Fruit fly (Drosophila melanogaster) whole organism, wandering third instar larva: ENCODE results near the gene CG31100.

ENCODE experiments used
- Abd-B ChIP-seq: fragments of >200 bp; optimal IDR thresholded peaks from 2 replicates; lab custom pipeline; 2017; ENCODE audit warnings: missing biosample characterization, missing genetic modification characterization
- CG32264 ChIP-seq: fragments of 200-800 bp; sonication (Bioruptor generic); optimal IDR thresholded peaks from 2 replicates; lab custom pipeline; 2016; ENCODE audit warnings: missing biosample characterization, missing genetic modification characterization
- CG9705 ChIP-seq: fragments of 200-800 bp; sonication (Bioruptor generic); optimal IDR thresholded peaks from 2 replicates; lab custom pipeline; 2018; ENCODE audit warnings: missing biosample characterization, mild to moderate bottlenecking, missing genetic modification characterization
- CrebA ChIP-seq: fragments of 200-800 bp; sonication (Bioruptor generic); optimal IDR thresholded peaks from 2 replicates; lab custom pipeline; 2016; ENCODE audit warnings: missing biosample characterization, mild to moderate bottlenecking, missing genetic modification characterization, borderline replicate concordance
- Dfd ChIP-seq: fragments of >200 bp; optimal IDR thresholded peaks from 2 replicates; lab custom pipeline; 2017; ENCODE audit warnings: missing biosample characterization, missing genetic modification characterization
- Dif ChIP-seq: fragments of 200-275, 200-300 bp; sonication (Bioruptor generic); optimal IDR thresholded peaks from 2 replicates; lab custom pipeline; 2018; ENCODE audit warnings: missing biosample characterization, missing genetic modification characterization; ENCODE audit not compliant: partially characterized antibody
- GATAd ChIP-seq: sonication (Bioruptor generic); optimal IDR thresholded peaks from 2 replicates; lab custom pipeline; 2016; ENCODE audit warnings: missing biosample characterization, missing genetic modification characterization
- HLH106 ChIP-seq: fragments of 200-800 bp; optimal IDR thresholded peaks from 3 replicates; lab custom pipeline; 2019; ENCODE audit warnings: missing biosample characterization, mild to moderate bottlenecking, missing genetic modification characterization, moderate library complexity
- Hnf4 ChIP-seq: fragments of 200-800 bp; sonication (Bioruptor generic); optimal IDR thresholded peaks from 2 replicates; lab custom pipeline; 2016; ENCODE audit warnings: missing biosample characterization, mild to moderate bottlenecking, missing genetic modification characterization
- Hr78 ChIP-seq: fragments of >200 bp; optimal IDR thresholded peaks from 2 replicates; lab custom pipeline; 2017; ENCODE audit warnings: missing biosample characterization, missing genetic modification characterization
- Hr83 ChIP-seq: fragments of 200-300 bp; sonication (Bioruptor generic); optimal IDR thresholded peaks from 2 replicates; lab custom pipeline; 2016; ENCODE audit warnings: missing biosample characterization, mild to moderate bottlenecking, missing genetic modification characterization, moderate library complexity; ENCODE audit not compliant: poor library complexity, severe bottlenecking
- Jra ChIP-seq: sonication (Bioruptor generic); optimal IDR thresholded peaks from 2 replicates; lab custom pipeline; 2016; ENCODE audit warnings: missing biosample characterization, missing genetic modification characterization
- Mio ChIP-seq: sonication (Bioruptor generic); optimal IDR thresholded peaks from 2 replicates; lab custom pipeline; 2016; ENCODE audit warnings: missing biosample characterization, missing genetic modification characterization
- Myc ChIP-seq: fragments of >200 bp; optimal IDR thresholded peaks from 2 replicates; lab custom pipeline; 2017
- N ChIP-seq: fragments of >200 bp; optimal IDR thresholded peaks from 2 replicates; lab custom pipeline; 2018; ENCODE audit warnings: missing biosample characterization, missing external identifiers, missing genetic modification characterization
- OdsH ChIP-seq: fragments of 200-800 bp; sonication (Bioruptor generic); optimal IDR thresholded peaks from 2 replicates; lab custom pipeline; 2016; ENCODE audit warnings: missing biosample characterization, mild to moderate bottlenecking, missing genetic modification characterization
- Rel ChIP-seq, 2 experiments: fragments of 200-800 bp; sonication (Bioruptor generic) in 1 of 2; optimal IDR thresholded peaks; 2 replicates in 1 of 2; 3 replicates in 1 of 2; lab custom pipeline; 2016 to 2019; ENCODE audit warnings: mild to moderate bottlenecking in 2 of 2, missing biosample characterization in 2 of 2, missing genetic modification characterization in 2 of 2, moderate library complexity in 1 of 2
- Sp1 ChIP-seq: fragments of 200-800 bp; sonication (Bioruptor generic); optimal IDR thresholded peaks from 3 replicates; lab custom pipeline; 2019; ENCODE audit warnings: missing biosample characterization, mild to moderate bottlenecking, missing genetic modification characterization, moderate library complexity
- Vsx2 ChIP-seq: fragments of 200-300, 225-300 bp; sonication (Bioruptor generic); optimal IDR thresholded peaks from 2 replicates; lab custom pipeline; 2018; ENCODE audit warnings: missing biosample characterization, missing genetic modification characterization; ENCODE audit not compliant: partially characterized antibody
- br ChIP-seq: fragments of 200-800 bp; sonication (Bioruptor generic); optimal IDR thresholded peaks from 2 replicates; lab custom pipeline; 2016; ENCODE audit warnings: missing biosample characterization, missing genetic modification characterization
- brk ChIP-seq: fragments of 200-800 bp; sonication (Bioruptor generic); optimal IDR thresholded peaks from 2 replicates; lab custom pipeline; 2016; ENCODE audit warnings: missing biosample characterization, mild to moderate bottlenecking, missing genetic modification characterization
- dl ChIP-seq, 2 experiments: fragments of 175-275, 200-275 bp in 1 of 2; fragments of 200-275 bp in 1 of 2; sonication (Bioruptor generic); optimal IDR thresholded peaks; lab custom pipeline; 2018; ENCODE audit warnings: mild to moderate bottlenecking in 2 of 2, missing biosample characterization in 2 of 2, missing genetic modification characterization in 2 of 2, moderate library complexity in 2 of 2; ENCODE audit not compliant: partially characterized antibody in 2 of 2, insufficient read depth in 1 of 2
- dmrt93B ChIP-seq: fragments of 200-800 bp; sonication (Bioruptor generic); optimal IDR thresholded peaks from 2 replicates; lab custom pipeline; 2018; ENCODE audit warnings: missing biosample characterization, mild to moderate bottlenecking, missing genetic modification characterization
- dsf ChIP-seq: sonication (Bioruptor generic); optimal IDR thresholded peaks from 2 replicates; lab custom pipeline; 2016; ENCODE audit warnings: missing biosample characterization, missing genetic modification characterization, borderline replicate concordance
- ey ChIP-seq: fragments of 200-800 bp; sonication (Bioruptor generic); optimal IDR thresholded peaks from 2 replicates; lab custom pipeline; 2016; ENCODE audit warnings: missing biosample characterization, missing genetic modification characterization
- foxo ChIP-seq, 2 experiments: fragments of 200-800 bp; sonication (Bioruptor generic); optimal IDR thresholded peaks; 2 replicates in 1 of 2; 3 replicates in 1 of 2; lab custom pipeline; 2016 to 2017; ENCODE audit warnings: missing biosample characterization in 2 of 2, missing genetic modification characterization in 2 of 2
- fru ChIP-seq: fragments of 200-800 bp; sonication (Bioruptor generic); optimal IDR thresholded peaks from 3 replicates; lab custom pipeline; 2016; ENCODE audit warnings: missing biosample characterization, mild to moderate bottlenecking, missing genetic modification characterization
- h ChIP-seq: fragments of 200-800 bp; sonication (Bioruptor generic); optimal IDR thresholded peaks from 3 replicates; lab custom pipeline; 2016; ENCODE audit warnings: missing biosample characterization, mild to moderate bottlenecking, missing genetic modification characterization
- jim ChIP-seq: fragments of 175-275, 200-325 bp; sonication (Bioruptor generic); optimal IDR thresholded peaks from 2 replicates; lab custom pipeline; 2016; ENCODE audit warnings: missing biosample characterization, mild to moderate bottlenecking, missing genetic modification characterization
- lola ChIP-seq: fragments of >200 bp; optimal IDR thresholded peaks from 2 replicates; lab custom pipeline; 2017; ENCODE audit warnings: missing biosample characterization, missing genetic modification characterization
- pan ChIP-seq: fragments of >200 bp; optimal IDR thresholded peaks from 2 replicates; lab custom pipeline; 2017
- psq ChIP-seq: fragments of 200-800 bp; sonication (Bioruptor generic); optimal IDR thresholded peaks from 3 replicates; lab custom pipeline; 2017; ENCODE audit warnings: missing biosample characterization, mild to moderate bottlenecking, missing genetic modification characterization, moderate library complexity
- rgr ChIP-seq: fragments of 200-800 bp; sonication (Bioruptor generic); optimal IDR thresholded peaks from 3 replicates; lab custom pipeline; 2016; ENCODE audit warnings: missing biosample characterization, mild to moderate bottlenecking, missing genetic modification characterization
- sage ChIP-seq: fragments of 200-800 bp; sonication (Bioruptor generic); optimal IDR thresholded peaks from 2 replicates; lab custom pipeline; 2016; ENCODE audit warnings: missing biosample characterization, mild to moderate bottlenecking, missing genetic modification characterization
- sv ChIP-seq: fragments of 200-800 bp; sonication (Bioruptor generic); optimal IDR thresholded peaks from 3 replicates; lab custom pipeline; 2016; ENCODE audit warnings: missing biosample characterization, missing genetic modification characterization
- tai ChIP-seq: sonication (Bioruptor generic); optimal IDR thresholded peaks from 2 replicates; lab custom pipeline; 2016; ENCODE audit warnings: missing biosample characterization, missing genetic modification characterization
- usp ChIP-seq: fragments of >200 bp; optimal IDR thresholded peaks from 2 replicates; lab custom pipeline; 2017; ENCODE audit warnings: missing biosample characterization, missing genetic modification characterization
- woc ChIP-seq: sonication (Bioruptor generic); optimal IDR thresholded peaks from 2 replicates; lab custom pipeline; 2016; ENCODE audit warnings: missing biosample characterization, mild to moderate bottlenecking, missing genetic modification characterization

CG31100 gene

dm6 chr3R:8979850-8980775, 23.3 kb downstream of the CG31100 start:
- TF ChIP-seq sage (GFP tag; lab: Kevin White, UChicago) (no peak), dl (GFP tag; optimal IDR thresholded peaks at IDR 0.05; lab: Kevin White, UChicago; ENCODE audit: insufficient read depth in 1 of 2, partially characterized antibody in 2 of 2) (no peak), brk (peak; percentile 13), CG32264 (no peak), Dif (GFP tag; lab: Kevin White, UChicago) (no peak), br (GFP tag; lab: Kevin White, UChicago) (no peak), foxo (GFP tag; optimal IDR thresholded peaks at IDR 0.05; lab: Kevin White, UChicago) (peak in 1 of 2 experiments; percentile 7), fru (GFP tag; lab: Kevin White, UChicago) (peak; percentile 23), pan (lab: Kevin White, UChicago) (no peak), GATAd (GFP tag; lab: Kevin White, UChicago) (no peak), h (GFP tag; lab: Kevin White, UChicago) (peak; percentile 13)

- TF ChIP-seq sage (GFP tag; lab: Kevin White, UChicago) (peak; percentile 52), Vsx2 (no peak), psq (GFP tag; lab: Kevin White, UChicago) (peak; percentile 64), rgr (GFP tag; lab: Kevin White, UChicago) (peak; percentile 65), brk (peak; percentile 57), CrebA (no peak), usp (GFP tag; lab: Kevin White, UChicago) (no peak), GATAd (GFP tag; lab: Kevin White, UChicago) (no peak), Dfd (GFP tag; lab: Kevin White, UChicago) (no peak), Jra (GFP tag; lab: Kevin White, UChicago) (no peak), N (GFP tag; lab: Kevin White, UChicago) (no peak), sv (GFP tag; lab: Kevin White, UChicago) (no peak), jim (GFP tag; lab: Kevin White, UChicago) (no peak), Myc (lab: Kevin White, UChicago) (no peak), Sp1 (GFP tag; lab: Kevin White, UChicago) (peak; percentile 78), br (GFP tag; lab: Kevin White, UChicago) (peak; percentile 40), CG9705 (GFP tag; lab: Kevin White, UChicago) (no peak), CG32264 (peak; percentile 6), Rel (GFP tag; optimal IDR thresholded peaks at IDR 0.05; lab: Kevin White, UChicago) (peak; percentile 42), Rel (tag; optimal IDR thresholded peaks at IDR 0.05; lab: Kevin White, UChicago) (no peak), dsf (GFP tag; lab: Kevin White, UChicago) (no peak), Abd-B (GFP tag; lab: Kevin White, UChicago) (no peak), lola (no peak), foxo (GFP tag; optimal IDR thresholded peaks at IDR 0.05; lab: Kevin White, UChicago) (peak in 1 of 2 experiments; percentile 69), ey (GFP tag; lab: Kevin White, UChicago) (peak; percentile 58), Dif (GFP tag; lab: Kevin White, UChicago) (no peak), tai (peak; percentile 38), pan (lab: Kevin White, UChicago) (no peak), fru (GFP tag; lab: Kevin White, UChicago) (peak; percentile 73), Hnf4 (GFP tag; lab: Kevin White, UChicago) (peak; percentile 18), Mio (GFP tag; lab: Kevin White, UChicago) (no peak), woc (GFP tag; lab: Kevin White, UChicago) (peak; percentile 67), Hr83 (no peak), OdsH (GFP tag; lab: Kevin White, UChicago) (peak; percentile 32), HLH106 (peak; percentile 58), h (GFP tag; lab: Kevin White, UChicago) (peak; percentile 74), dmrt93B (GFP tag; lab: Kevin White, UChicago) (peak; percentile 40), Hr78 (GFP tag; lab: Kevin White, UChicago) (no peak), dl (GFP tag; optimal IDR thresholded peaks at IDR 0.05; lab: Kevin White, UChicago; ENCODE audit: insufficient read depth in 1 of 2, partially characterized antibody in 2 of 2) (no peak)
These were observed 24.7 kb downstream of the CG31100 start for dm6 chr3R:8978768-8979167.
